Worm (Caenorhabditis elegans) whole organism, L1 larva: ENCODE data around the gene sams-5.

ENCODE experiments used
- aly-2 ChIP-seq: fragments of 150-350 bp; optimal IDR thresholded peaks from 2 replicates; lab custom pipeline; 2014; ENCODE audit warnings: missing biosample characterization, missing genetic modification characterization
- fkh-10 ChIP-seq: sonication (generic microtip); optimal IDR thresholded peaks from 2 replicates; lab custom pipeline; 2017; ENCODE audit warnings: missing biosample characterization, missing genetic modification reagents, missing genetic modification characterization

- TF ChIP-seq aly-2, result no peak
- no peak for TF ChIP-seq fkh-10 (GFP tag; lab: Kevin White, UChicago)
These were observed 47.1 kb upstream of the sams-5 start, which contains the start of gene lsm-8 for ce11 chrIV:6326448-6326847.
